Worm (Caenorhabditis elegans): Measurements from ENCODE around the gene pinn-1.

DNA sequence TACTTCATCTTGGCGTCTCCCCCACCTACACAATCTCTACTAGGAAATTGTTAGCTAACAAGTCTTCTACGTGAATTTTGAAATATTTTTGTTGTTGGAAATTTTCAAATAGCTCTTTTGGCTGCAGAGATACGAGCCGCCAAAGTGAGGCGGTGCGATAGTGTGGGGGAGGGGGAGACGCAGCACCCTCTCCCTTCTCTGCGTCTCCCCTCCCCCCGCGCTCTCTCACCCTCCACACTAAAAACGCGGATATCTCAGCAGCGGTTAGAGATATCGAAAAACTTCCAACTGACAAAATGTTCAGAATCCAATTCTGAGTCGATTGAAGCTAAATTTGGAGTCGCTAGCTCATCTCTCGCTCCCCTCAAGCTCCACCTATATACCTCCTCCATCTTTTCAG, 36.2 kb upstream of the pinn-1 start:
- TF ChIP-seq ces-1 (GFP tag; optimal IDR thresholded peaks at IDR 0.05), result no peak
- TF ChIP-seq ztf-11 (tag; optimal IDR thresholded peaks at IDR 0.05), result no peak
- no peak for TF ChIP-seq blmp-1 (tag; optimal IDR thresholded peaks at IDR 0.05)

Measured in whole organism, mixed stage, embryonic.